Fruit fly (Drosophila melanogaster) whole organism, pupa: Measurements from ENCODE around the gene CG43072.

Experiments
- CG10348 ChIP-seq: fragments of 200-800 bp; sonication (Bioruptor generic); IDR thresholded peaks from 2 replicates; pipeline ENCODE4 v1.3.6; 2022; ENCODE audit warnings: missing biosample characterization, missing genetic modification characterization
- CG12605 ChIP-seq: fragments of 200-800 bp; sonication (Bioruptor generic); IDR thresholded peaks from 2 replicates; pipeline ENCODE4 v1.3.6; 2022; ENCODE audit warnings: missing biosample characterization, missing genetic modification characterization
- CG13204 ChIP-seq: fragments of 200-800 bp; sonication (Bioruptor generic); optimal IDR thresholded peaks from 2 replicates; lab custom pipeline; 2018; ENCODE audit warnings: missing biosample characterization, mild to moderate bottlenecking, missing genetic modification characterization, moderate library complexity
- CG14655 ChIP-seq: fragments of 200-800 bp; sonication (Bioruptor generic); optimal IDR thresholded peaks from 3 replicates; lab custom pipeline; 2017; ENCODE audit warnings: mild to moderate bottlenecking, missing biosample characterization, missing genetic modification reagents, missing genetic modification characterization
- CG15710 ChIP-seq: fragments of 200-800 bp; sonication (Bioruptor generic); optimal IDR thresholded peaks from 2 replicates; lab custom pipeline; 2018; ENCODE audit warnings: missing biosample characterization, mild to moderate bottlenecking, missing genetic modification characterization, moderate library complexity
- CG17806 ChIP-seq: fragments of 200-800 bp; sonication (Bioruptor generic); optimal IDR thresholded peaks from 2 replicates; lab custom pipeline; 2018; ENCODE audit warnings: missing biosample characterization, mild to moderate bottlenecking, missing genetic modification characterization, moderate library complexity
- CG32121 ChIP-seq: fragments of 200-800 bp; sonication (Bioruptor generic); IDR thresholded peaks from 2 replicates; pipeline ENCODE4 v1.3.6; 2022; ENCODE audit warnings: missing biosample characterization, missing genetic modification characterization
- CG34367 ChIP-seq: fragments of 200-800 bp; sonication (Bioruptor generic); optimal IDR thresholded peaks from 2 replicates; lab custom pipeline; 2018; ENCODE audit warnings: missing biosample characterization, mild to moderate bottlenecking, missing genetic modification characterization
- CG4496 ChIP-seq: fragments of 200-800 bp; sonication (Bioruptor generic); IDR thresholded peaks from 3 replicates; pipeline ENCODE4 v1.3.6; 2022; ENCODE audit warnings: missing biosample characterization, missing genetic modification characterization
- CG8159 ChIP-seq: fragments of 200-800 bp; sonication (Bioruptor generic); optimal IDR thresholded peaks from 3 replicates; lab custom pipeline; 2018; ENCODE audit warnings: missing biosample characterization, mild to moderate bottlenecking, missing genetic modification characterization, moderate library complexity
- CG8301 ChIP-seq: fragments of 200-800 bp; sonication (Bioruptor generic); optimal IDR thresholded peaks from 2 replicates; lab custom pipeline; 2018; ENCODE audit warnings: missing biosample characterization, mild to moderate bottlenecking, missing genetic modification characterization
- CG9948 ChIP-seq: fragments of 200-800 bp; sonication (Bioruptor generic); optimal IDR thresholded peaks from 2 replicates; lab custom pipeline; 2018; ENCODE audit warnings: missing biosample characterization, mild to moderate bottlenecking, missing genetic modification characterization, moderate library complexity
- D1 ChIP-seq: fragments of 200-800 bp; sonication (Bioruptor generic); optimal IDR thresholded peaks from 2 replicates; lab custom pipeline; 2018; ENCODE audit warnings: missing biosample characterization, mild to moderate bottlenecking, missing genetic modification characterization, moderate library complexity
- EcR ChIP-seq: fragments of 200-800 bp; sonication (Bioruptor generic); optimal IDR thresholded peaks from 3 replicates; lab custom pipeline; 2019; ENCODE audit warnings: missing biosample characterization, missing genetic modification characterization, mild to moderate bottlenecking, moderate library complexity, missing genetic modification reagents
- Ets98B ChIP-seq: fragments of 200-800 bp; sonication (Bioruptor generic); IDR thresholded peaks from 2 replicates; pipeline ENCODE4 v1.3.6; 2022; ENCODE audit warnings: missing biosample characterization, missing genetic modification characterization
- Pif1A ChIP-seq: fragments of 200-800 bp; sonication (Bioruptor generic); optimal IDR thresholded peaks from 3 replicates; lab custom pipeline; 2016; ENCODE audit warnings: missing biosample characterization, missing genetic modification characterization
- Pif1B ChIP-seq: fragments of 200-800 bp; sonication (Bioruptor generic); optimal IDR thresholded peaks from 3 replicates; lab custom pipeline; 2016; ENCODE audit warnings: missing biosample characterization, missing genetic modification characterization
- Snoo ChIP-seq: fragments of 200-800 bp; sonication (Bioruptor generic); optimal IDR thresholded peaks from 3 replicates; lab custom pipeline; 2017; ENCODE audit warnings: missing biosample characterization, mild to moderate bottlenecking, missing genetic modification characterization, inconsistent platforms
- fd96Ca ChIP-seq: fragments of 200-800 bp; sonication (Bioruptor generic); IDR thresholded peaks from 3 replicates; pipeline ENCODE4 v1.3.6; 2022; ENCODE audit warnings: missing biosample characterization, missing genetic modification characterization
- gl ChIP-seq: fragments of 200-800 bp; sonication (Bioruptor generic); optimal IDR thresholded peaks from 2 replicates; lab custom pipeline; 2018; ENCODE audit warnings: missing biosample characterization, mild to moderate bottlenecking, missing genetic modification characterization
- rn ChIP-seq: fragments of 200-800 bp; sonication (Bioruptor generic); IDR thresholded peaks from 2 replicates; pipeline ENCODE4 v1.3.6; 2022; ENCODE audit warnings: missing biosample characterization, missing genetic modification characterization

The CG43072 gene

DNA sequence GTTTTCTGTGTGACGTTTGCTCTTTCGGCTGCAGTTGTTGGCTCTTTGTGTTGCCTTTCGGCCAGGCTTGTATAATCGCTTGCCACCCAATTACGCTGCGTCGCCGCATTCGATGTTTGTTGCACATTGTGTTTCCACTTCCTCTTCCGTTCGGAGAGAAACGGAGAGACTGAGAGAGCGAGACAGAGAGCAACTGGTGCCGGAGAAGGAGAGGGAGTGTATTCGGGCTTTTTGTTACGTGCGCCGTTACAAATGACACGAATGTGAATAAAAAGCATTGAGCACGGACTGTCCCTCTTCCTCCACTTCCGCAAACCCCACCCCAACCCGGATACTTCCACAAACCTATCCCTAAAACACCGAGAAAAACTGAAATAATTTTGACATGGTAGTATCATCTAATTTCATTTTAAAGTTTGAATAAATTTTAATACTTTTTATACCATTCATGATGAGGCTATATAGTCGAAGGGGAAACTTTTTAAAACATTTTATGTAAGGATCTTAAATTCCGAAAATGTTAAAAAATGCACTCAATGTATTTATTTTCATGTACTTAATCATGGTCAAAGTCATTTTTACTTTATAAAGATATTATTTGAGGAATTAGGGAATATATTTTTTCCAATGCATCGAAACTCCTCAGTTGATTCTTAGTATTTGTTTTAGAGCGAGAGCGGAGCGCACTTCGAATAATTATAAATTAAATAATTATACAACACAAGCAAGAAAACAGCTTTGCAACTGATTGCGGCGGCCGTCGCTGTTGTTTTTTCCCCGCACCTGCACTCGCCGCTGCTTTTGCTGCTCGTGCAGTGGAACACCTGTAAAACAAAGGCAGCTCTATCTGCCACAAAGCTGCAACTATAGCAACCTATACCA, 5.2 kb upstream of the CG43072 start:
- TF ChIP-seq CG8159 (tag; lab: Kevin White, UChicago) (peak; percentile 53), Ets98B (GFP tag; lab: Robert Waterston, UW) (no peak), Pif1B (GFP tag; lab: Kevin White, UChicago) (no peak), gl (tag; lab: Kevin White, UChicago) (no peak), CG32121 (GFP tag; lab: Robert Waterston, UW) (peak; percentile 22; the same call in 1 of the 2 replicates), Snoo (tag; lab: Kevin White, UChicago) (no peak), D1 (tag; lab: Kevin White, UChicago) (no peak), fd96Ca (GFP tag; lab: Robert Waterston, UW) (no peak), EcR (no peak), Pif1A (GFP tag; lab: Kevin White, UChicago) (peak; percentile 35), CG8301 (tag; lab: Kevin White, UChicago) (peak; percentile 56), CG9948 (tag; lab: Kevin White, UChicago) (peak; percentile 57), CG14655 (peak; percentile 60), rn (no peak), CG10348 (no peak), CG17806 (tag; lab: Kevin White, UChicago) (peak; percentile 58)
- TF ChIP-seq, all 21 proteins: peak for 7

- TF ChIP-seq Pif1B (GFP tag; lab: Kevin White, UChicago), result no peak
- TF ChIP-seq Ets98B (GFP tag; lab: Robert Waterston, UW), result no peak
- TF ChIP-seq CG15710 (tag; lab: Kevin White, UChicago), result no peak
- no peak for TF ChIP-seq CG17806 (tag; lab: Kevin White, UChicago)
- TF ChIP-seq CG8301 (tag; lab: Kevin White, UChicago), result no peak
- no peak for TF ChIP-seq CG9948 (tag; lab: Kevin White, UChicago)
These were observed 3.7 kb upstream of the CG43072 start for dm6 chr3L:21061968-21062367.

DNA sequence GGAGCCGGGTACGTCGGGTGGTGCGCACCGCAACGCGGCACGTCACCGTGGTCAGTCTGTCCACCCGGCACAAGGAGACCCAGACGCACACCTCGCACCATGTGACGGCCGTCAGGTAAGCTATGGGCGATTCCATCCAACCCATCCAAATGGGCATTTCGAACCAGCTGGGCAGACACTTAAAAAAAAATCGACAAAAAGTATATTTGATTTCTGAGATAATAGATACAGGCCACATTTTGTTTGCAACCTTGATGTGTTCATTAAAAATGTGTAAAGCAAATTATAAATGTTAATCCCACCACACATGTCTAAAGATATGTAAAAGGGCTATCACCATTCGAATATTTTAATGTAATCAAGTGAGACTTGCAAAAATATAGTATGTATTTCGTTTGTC, 1.1 kb upstream of the CG43072 start:
- no peak for TF ChIP-seq Snoo (tag; lab: Kevin White, UChicago)
- no peak for TF ChIP-seq CG34367 (tag; lab: Kevin White, UChicago)
- no peak for TF ChIP-seq rn
- no peak for TF ChIP-seq CG17806 (tag; lab: Kevin White, UChicago)
- TF ChIP-seq CG8159 (tag; lab: Kevin White, UChicago), result no peak
- TF ChIP-seq CG32121 (GFP tag; lab: Robert Waterston, UW), result no peak
- no peak for TF ChIP-seq gl (tag; lab: Kevin White, UChicago)
- no peak for TF ChIP-seq CG14655
- no peak for TF ChIP-seq CG12605 (GFP tag; lab: Robert Waterston, UW)
- TF ChIP-seq D1 (tag; lab: Kevin White, UChicago), result no peak
- TF ChIP-seq CG13204 (GFP tag; lab: Kevin White, UChicago), result no peak
- TF ChIP-seq EcR, result no peak
- no peak for TF ChIP-seq fd96Ca (GFP tag; lab: Robert Waterston, UW)
- TF ChIP-seq CG10348, result no peak
- no peak for TF ChIP-seq CG15710 (tag; lab: Kevin White, UChicago)
- no peak for TF ChIP-seq Pif1B (GFP tag; lab: Kevin White, UChicago)
- TF ChIP-seq Pif1A (GFP tag; lab: Kevin White, UChicago), result no peak
- no peak for TF ChIP-seq CG4496 (GFP tag; lab: Robert Waterston, UW)
- no peak for TF ChIP-seq CG9948 (tag; lab: Kevin White, UChicago)

- TF ChIP-seq CG9948 (tag; lab: Kevin White, UChicago) (no peak), CG34367 (tag; lab: Kevin White, UChicago) (no peak), D1 (tag; lab: Kevin White, UChicago) (no peak), CG32121 (GFP tag; lab: Robert Waterston, UW) (no peak)
These were observed 709 bp downstream of the CG43072 start for dm6 chr3L:21066210-21066912.

DNA sequence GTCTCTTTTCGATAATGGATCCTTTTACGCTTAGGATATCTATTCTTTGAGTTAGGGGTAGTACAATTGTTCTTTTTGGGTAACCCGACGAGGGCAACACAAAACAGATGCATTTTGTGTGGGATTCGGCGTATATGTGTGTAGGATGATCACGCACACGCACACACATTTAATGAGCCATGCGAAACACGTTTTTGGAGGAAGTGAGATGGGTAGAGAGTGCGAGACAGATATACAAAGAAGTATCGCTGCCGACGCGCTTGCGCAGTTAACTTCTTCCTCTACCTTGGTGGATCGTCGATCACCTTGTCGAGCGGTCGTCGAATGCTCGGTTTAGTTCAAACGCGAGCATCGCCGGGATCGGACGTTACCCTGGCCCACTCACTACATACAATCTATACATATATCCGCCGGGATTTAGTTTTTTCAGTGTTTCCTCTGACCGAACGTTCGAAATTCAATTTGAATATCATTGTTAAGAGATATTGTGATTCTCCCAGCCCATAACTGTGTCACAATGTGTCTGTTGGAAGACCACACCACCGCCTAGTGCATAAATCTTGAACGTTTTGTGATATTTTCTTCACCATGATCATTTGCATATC, 2.0 kb downstream of the CG43072 start:
- no peak for TF ChIP-seq fd96Ca (GFP tag; lab: Robert Waterston, UW)
- peak; percentile 81 for TF ChIP-seq CG13204 (GFP tag; lab: Kevin White, UChicago)
- TF ChIP-seq CG9948 (tag; lab: Kevin White, UChicago), result no peak
- TF ChIP-seq CG8301 (tag; lab: Kevin White, UChicago), result no peak
- peak; percentile 40; the same call in 1 of the 3 replicates for TF ChIP-seq CG4496 (GFP tag; lab: Robert Waterston, UW)
- no peak for TF ChIP-seq Ets98B (GFP tag; lab: Robert Waterston, UW)
- TF ChIP-seq CG8159 (tag; lab: Kevin White, UChicago), result no peak
- no peak for TF ChIP-seq CG12605 (GFP tag; lab: Robert Waterston, UW)
- TF ChIP-seq CG10348, result no peak
- TF ChIP-seq D1 (tag; lab: Kevin White, UChicago), result no peak
- no peak for TF ChIP-seq CG14655
- no peak for TF ChIP-seq Pif1A (GFP tag; lab: Kevin White, UChicago)
- no peak for TF ChIP-seq CG32121 (GFP tag; lab: Robert Waterston, UW)
- TF ChIP-seq Pif1B (GFP tag; lab: Kevin White, UChicago), result no peak
- no peak for TF ChIP-seq Snoo (tag; lab: Kevin White, UChicago)
- no peak for TF ChIP-seq rn
- TF ChIP-seq CG15710 (tag; lab: Kevin White, UChicago), result no peak
- TF ChIP-seq CG34367 (tag; lab: Kevin White, UChicago), result no peak
- no peak for TF ChIP-seq CG17806 (tag; lab: Kevin White, UChicago)
- TF ChIP-seq EcR, result peak; percentile 84
- TF ChIP-seq gl (tag; lab: Kevin White, UChicago), result peak; percentile 15
- TF ChIP-seq, all 21 proteins: peak for 4
